Fruit fly (Drosophila melanogaster) Kc167 (cell line): ENCODE data around the gene Galphai.

Source experiments
- Myc ChIP-seq: fragments of >200 bp; optimal IDR thresholded peaks from 2 replicates; lab custom pipeline; 2017; ENCODE audit warnings: missing external identifiers
- Sin3A ChIP-seq: fragments of >200 bp; optimal IDR thresholded peaks from 2 replicates; lab custom pipeline; 2018; ENCODE audit warnings: missing external identifiers
- h ChIP-seq: fragments of >200 bp; optimal IDR thresholded peaks from 3 replicates; lab custom pipeline; 2018; ENCODE audit warnings: missing external identifiers
- insv ChIP-seq: fragments of >200 bp; optimal IDR thresholded peaks from 3 replicates; lab custom pipeline; 2018; ENCODE audit warnings: missing external identifiers
- psq ChIP-seq: fragments of >200 bp; optimal IDR thresholded peaks from 2 replicates; lab custom pipeline; 2017; ENCODE audit warnings: missing external identifiers
- ttk ChIP-seq: sonication (Bioruptor generic); optimal IDR thresholded peaks from 2 replicates; lab custom pipeline; 2017; ENCODE audit warnings: missing external identifiers

The Galphai gene

DNA sequence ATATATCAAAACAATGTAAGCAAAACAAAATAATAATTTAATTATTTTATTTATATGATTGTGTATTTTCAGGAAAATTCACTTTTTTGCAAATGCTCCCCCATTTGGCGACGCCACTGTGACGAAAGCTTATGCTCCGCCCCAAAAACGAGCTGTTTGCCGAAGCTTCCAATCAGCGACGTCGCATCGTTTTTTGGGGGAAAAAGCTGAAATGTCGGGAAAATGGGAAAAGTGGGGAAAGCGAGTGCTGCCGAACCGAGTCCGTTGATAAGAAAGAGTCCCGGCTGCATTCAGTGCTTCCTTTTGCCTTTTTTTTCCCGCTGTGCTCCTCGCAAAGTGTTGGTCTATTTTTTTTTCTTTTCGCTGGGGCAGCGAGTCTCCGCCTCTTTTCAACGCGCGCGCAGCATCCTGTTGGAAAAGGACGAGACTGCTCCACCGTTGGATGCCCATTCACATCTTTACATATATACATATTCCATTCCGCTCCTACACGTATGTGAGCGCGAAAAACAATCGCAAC is 45.0 kb downstream of the Galphai start:
- TF ChIP-seq h (lab: Kevin White, UChicago) (no peak), ttk (lab: Kevin White, UChicago) (no peak), insv (lab: Kevin White, UChicago) (no peak), psq (lab: Kevin White, UChicago) (no peak)

DNA sequence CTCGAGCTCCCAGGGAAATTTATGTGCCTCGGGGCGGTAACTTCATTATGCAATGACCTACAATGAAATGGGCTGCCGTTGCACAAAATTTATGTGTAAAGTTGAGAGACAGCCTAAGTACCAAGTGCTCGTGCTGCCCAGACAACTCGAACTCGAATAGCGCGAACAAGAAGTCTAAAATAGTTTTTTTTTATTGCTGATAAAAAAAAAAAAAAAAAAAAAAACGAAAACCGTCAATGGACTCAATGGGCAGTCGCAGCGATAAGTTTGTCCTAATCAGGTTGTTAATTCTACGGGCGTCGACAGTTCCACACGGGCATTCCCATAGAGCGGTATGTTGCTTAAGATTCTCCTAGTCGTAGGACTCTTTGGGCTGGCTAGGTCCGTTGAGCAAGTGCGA is 47.2 kb downstream of the Galphai start, which contains the start of gene CG14820:
Gene CG14820, plus strand, starts transcription at position 301 of the 400 bp plus-strand sequence.
- TF ChIP-seq h (lab: Kevin White, UChicago) (no peak), insv (lab: Kevin White, UChicago) (no peak), ttk (lab: Kevin White, UChicago) (no peak), Myc (no peak), psq (lab: Kevin White, UChicago) (no peak), Sin3A (no peak)

DNA sequence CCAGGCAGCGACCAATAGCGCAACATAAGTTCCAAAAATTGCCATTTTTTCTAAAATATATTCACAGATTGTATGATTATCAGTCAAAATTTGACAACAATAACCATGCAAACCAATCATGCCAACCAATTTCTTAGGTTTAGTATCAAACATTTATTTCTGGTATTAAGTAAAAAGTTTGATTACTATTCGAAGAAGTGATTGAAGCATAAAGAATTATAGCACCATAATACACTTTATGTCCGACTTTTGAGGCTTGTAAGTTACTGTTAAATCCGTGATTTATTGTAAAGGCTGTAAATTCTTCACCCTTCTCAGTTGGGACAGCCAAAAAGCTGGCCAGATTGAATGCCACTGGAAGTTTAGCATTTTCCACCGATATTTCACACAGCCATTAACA is 48.0 kb downstream of the Galphai start, which contains the start of gene CG45413:
Gene CG45413, minus strand, starts transcription at position 101 of the 400 bp plus-strand sequence.
- TF ChIP-seq Myc, result no peak
- no peak for TF ChIP-seq psq (lab: Kevin White, UChicago)
- no peak for TF ChIP-seq ttk (lab: Kevin White, UChicago)
- no peak for TF ChIP-seq Sin3A
- TF ChIP-seq h (lab: Kevin White, UChicago), result no peak
- TF ChIP-seq insv (lab: Kevin White, UChicago), result no peak

DNA sequence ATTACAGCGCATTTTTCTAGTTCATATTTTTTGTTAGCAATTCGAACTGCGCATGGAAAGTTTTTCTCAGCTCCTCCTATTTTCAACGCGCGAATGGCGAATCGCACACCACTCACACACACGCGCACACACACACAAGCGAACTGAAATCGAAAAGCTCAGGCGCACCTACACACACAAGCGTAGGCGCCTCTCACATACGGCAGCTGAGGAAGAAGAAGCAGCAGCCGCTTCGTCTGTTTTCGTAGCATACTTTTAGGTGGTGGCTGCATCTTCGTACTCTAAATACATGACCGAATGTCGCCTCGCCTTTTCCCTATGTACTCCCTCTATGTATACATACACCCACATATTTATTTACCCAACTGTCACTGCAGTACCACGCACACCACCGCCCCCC is 54.0 kb downstream of the Galphai start:
- TF ChIP-seq h (lab: Kevin White, UChicago) (no peak), ttk (lab: Kevin White, UChicago) (no peak), Myc (no peak), Sin3A (no peak), insv (lab: Kevin White, UChicago) (no peak), psq (lab: Kevin White, UChicago) (no peak)
